Worm (Caenorhabditis elegans) whole organism, L4 larva: ENCODE measurements around the gene C05B5.17.

Source experiments
- dmd-9 ChIP-seq: fragments of 200-800 bp; sonication (Bioruptor generic); IDR thresholded peaks from 2 replicates; pipeline ENCODE4 v1.3.6; 2022; ENCODE audit warnings: missing genetic modification reagents, missing genetic modification characterization, missing compliant biosample characterization

The C05B5.17 gene

ce11 chrIII:9950244-9950643 lies 48.9 kb downstream of the C05B5.17 start, which contains the start of gene K03H1.13:
Gene K03H1.13, minus strand, starts transcription at chrIII:9950344.
- TF ChIP-seq dmd-9 (GFP tag; lab: Robert Waterston, UW): no peak
